ENCODE assay signal across 7 worm cellular contexts in genomic region chrV:6351122-6351521, ce11.
A peak's percentile ranks its signal among the peaks of the same experiment; 100 is the strongest.
TF ChIP-seq lines count a peak whose summit lies in the region.

No protein-coding gene starts in this region.

TF ChIP-seq in whole organism, L1 larva, 84 proteins besides CTCF, POLR2A, EP300 and RAD21:
- TF ChIP-seq blmp-1 (tag; optimal IDR thresholded peaks at IDR 0.05; lab: Kevin White, UChicago) (peak; percentile 100), C16A3.4 (tag; optimal IDR thresholded peaks at IDR 0.05; lab: Kevin White, UChicago) (no peak)
TF ChIP-seq in whole organism, L1 larva: peak in this region for 1.

TF ChIP-seq in whole organism, L2 larva, 48 proteins besides CTCF, POLR2A, EP300 and RAD21 (continues in another document):
- TF ChIP-seq mdl-1 (tag; optimal IDR thresholded peaks at IDR 0.05; lab: Kevin White, UChicago) (no peak), ceh-82 (tag; optimal IDR thresholded peaks at IDR 0.05; lab: Kevin White, UChicago) (no peak), skn-1 (tag; optimal IDR thresholded peaks at IDR 0.05; lab: Kevin White, UChicago) (no peak), nhr-237 (tag; optimal IDR thresholded peaks at IDR 0.05; lab: Kevin White, UChicago) (no peak), egl-27 (tag; optimal IDR thresholded peaks at IDR 0.05; lab: Kevin White, UChicago) (peak; percentile 50), fos-1 (tag; optimal IDR thresholded peaks at IDR 0.05; lab: Kevin White, UChicago) (no peak), sma-3 (GFP tag; optimal IDR thresholded peaks at IDR 0.05; lab: Kevin White, UChicago) (no peak), Y55F3AM.14 (GFP tag; optimal IDR thresholded peaks at IDR 0.05; lab: Kevin White, UChicago) (peak; percentile 53), R02D3.7 (tag; optimal IDR thresholded peaks at IDR 0.05; lab: Kevin White, UChicago) (no peak), blmp-1 (tag; optimal IDR thresholded peaks at IDR 0.05; lab: Kevin White, UChicago; ENCODE audit: insufficient read depth) (peak; percentile 99), sem-4 (tag; optimal IDR thresholded peaks at IDR 0.05; lab: Kevin White, UChicago) (peak; percentile 43), F13H6.1 (tag; optimal IDR thresholded peaks at IDR 0.05; lab: Kevin White, UChicago) (peak; percentile 75), nhr-129 (tag; optimal IDR thresholded peaks at IDR 0.05; lab: Kevin White, UChicago) (no peak), nhr-25 (tag; optimal IDR thresholded peaks at IDR 0.05; lab: Kevin White, UChicago) (peak; percentile 70), lin-13 (GFP tag; optimal IDR thresholded peaks at IDR 0.05; lab: Kevin White, UChicago) (no peak)

TF ChIP-seq in whole organism, L3 larva, 47 proteins besides CTCF, POLR2A, EP300 and RAD21:
- TF ChIP-seq pha-4 (tag; optimal IDR thresholded peaks at IDR 0.05; lab: Kevin White, UChicago) (no peak), fkh-2 (tag; optimal IDR thresholded peaks at IDR 0.05; lab: Kevin White, UChicago) (no peak), nhr-23 (tag; optimal IDR thresholded peaks at IDR 0.05; lab: Kevin White, UChicago) (peak; percentile 60), pqm-1 (tag; optimal IDR thresholded peaks at IDR 0.05; lab: Kevin White, UChicago) (no peak), unc-39 (tag; optimal IDR thresholded peaks at IDR 0.05; lab: Kevin White, UChicago) (no peak), nfya-1 (tag; optimal IDR thresholded peaks at IDR 0.05; lab: Kevin White, UChicago; ENCODE audit: insufficient read depth) (peak; percentile 9), unc-62 (GFP tag; optimal IDR thresholded peaks at IDR 0.05; lab: Kevin White, UChicago) (peak; percentile 14), ztf-11 (tag; optimal IDR thresholded peaks at IDR 0.05; lab: Kevin White, UChicago) (no peak), skn-1 (tag; optimal IDR thresholded peaks at IDR 0.05; lab: Kevin White, UChicago) (no peak), nhr-67 (tag; optimal IDR thresholded peaks at IDR 0.05; lab: Kevin White, UChicago) (no peak), nhr-11 (tag; optimal IDR thresholded peaks at IDR 0.05; lab: Kevin White, UChicago) (no peak), aly-2 (tag; optimal IDR thresholded peaks at IDR 0.05; lab: Kevin White, UChicago) (no peak), ceh-16 (tag; optimal IDR thresholded peaks at IDR 0.05; lab: Kevin White, UChicago) (no peak), egl-27 (tag; optimal IDR thresholded peaks at IDR 0.05; lab: Kevin White, UChicago) (no peak), nhr-25 (tag; optimal IDR thresholded peaks at IDR 0.05; lab: Kevin White, UChicago) (peak; percentile 90)

TF ChIP-seq in whole organism, L4 larva, 104 proteins besides CTCF, POLR2A, EP300 and RAD21 (continues in another document):
- TF ChIP-seq ceh-32 (tag; optimal IDR thresholded peaks at IDR 0.05; lab: Kevin White, UChicago; ENCODE audit: poor library complexity): no peak
- no peak for TF ChIP-seq nhr-76 (tag; optimal IDR thresholded peaks at IDR 0.05; lab: Kevin White, UChicago)
- no peak for TF ChIP-seq saeg-2 (GFP tag; IDR thresholded peaks at IDR 0.05; lab: Robert Waterston, UW)
- TF ChIP-seq pqm-1 (tag; optimal IDR thresholded peaks at IDR 0.05; lab: Kevin White, UChicago): no peak
- TF ChIP-seq daf-8 (GFP tag; IDR thresholded peaks at IDR 0.05; lab: Robert Waterston, UW): no peak
- peak; percentile 5 for TF ChIP-seq mxl-3 (GFP tag; optimal IDR thresholded peaks at IDR 0.05; lab: Kevin White, UChicago)
- TF ChIP-seq madf-5 (GFP tag; IDR thresholded peaks at IDR 0.05; lab: Robert Waterston, UW): no peak
- peak; percentile 58; the same call in 1 of the 2 replicates for TF ChIP-seq lin-29 (GFP tag; IDR thresholded peaks at IDR 0.05; lab: Robert Waterston, UW)
- no peak for TF ChIP-seq daf-16 (GFP tag; optimal IDR thresholded peaks at IDR 0.05; lab: Kevin White, UChicago)
- TF ChIP-seq daf-16 (tag; optimal IDR thresholded peaks at IDR 0.05; lab: Kevin White, UChicago): no peak
- no peak for TF ChIP-seq unc-39 (tag; optimal IDR thresholded peaks at IDR 0.05; lab: Kevin White, UChicago)
- TF ChIP-seq nhr-10 (tag; optimal IDR thresholded peaks at IDR 0.05; lab: Kevin White, UChicago): no peak
- TF ChIP-seq hlh-30 (tag; optimal IDR thresholded peaks at IDR 0.05; lab: Kevin White, UChicago; ENCODE audit: insufficient read depth): no peak
- no peak for TF ChIP-seq ceh-82 (tag; optimal IDR thresholded peaks at IDR 0.05; lab: Kevin White, UChicago)
- TF ChIP-seq tag-97 (GFP tag; IDR thresholded peaks at IDR 0.05; lab: Robert Waterston, UW): no peak
- peak; percentile 61 for TF ChIP-seq nhr-48 (tag; optimal IDR thresholded peaks at IDR 0.05; lab: Kevin White, UChicago)

TF ChIP-seq in whole organism, late embryonic, 69 proteins besides CTCF, POLR2A, EP300 and RAD21:
- no peak for TF ChIP-seq nhr-11 (tag; optimal IDR thresholded peaks at IDR 0.05; lab: Kevin White, UChicago)
- TF ChIP-seq F13H6.1 (tag; optimal IDR thresholded peaks at IDR 0.05; lab: Kevin White, UChicago): peak; percentile 94
- no peak for TF ChIP-seq pat-9 (tag; optimal IDR thresholded peaks at IDR 0.05; lab: Kevin White, UChicago)
- no peak for TF ChIP-seq pag-3 (tag; optimal IDR thresholded peaks at IDR 0.05; lab: Kevin White, UChicago; ENCODE audit: borderline replicate concordance)
- TF ChIP-seq madf-2 (tag; optimal IDR thresholded peaks at IDR 0.05; lab: Kevin White, UChicago): no peak
- TF ChIP-seq C08G9.2 (tag; optimal IDR thresholded peaks at IDR 0.05; lab: Kevin White, UChicago): no peak
- TF ChIP-seq tbx-2 (tag; optimal IDR thresholded peaks at IDR 0.05; lab: Kevin White, UChicago): no peak
- no peak for TF ChIP-seq pha-2 (tag; optimal IDR thresholded peaks at IDR 0.05; lab: Kevin White, UChicago)
- no peak for TF ChIP-seq nfya-1 (tag; optimal IDR thresholded peaks at IDR 0.05; lab: Kevin White, UChicago)
- TF ChIP-seq ceh-6 (GFP tag; optimal IDR thresholded peaks at IDR 0.05; lab: Kevin White, UChicago): no peak
- peak; percentile 42 for TF ChIP-seq ceh-31 (tag; optimal IDR thresholded peaks at IDR 0.05; lab: Kevin White, UChicago)
- no peak for TF ChIP-seq tbx-7 (tag; optimal IDR thresholded peaks at IDR 0.05; lab: Kevin White, UChicago)

TF ChIP-seq in whole organism, mixed stage, embryonic, 35 proteins besides CTCF, POLR2A, EP300 and RAD21:
- peak; percentile 95 for TF ChIP-seq blmp-1 (tag; optimal IDR thresholded peaks at IDR 0.05; lab: Kevin White, UChicago)
- no peak for TF ChIP-seq sptf-1 (tag; optimal IDR thresholded peaks at IDR 0.05; lab: Kevin White, UChicago)

TF ChIP-seq in whole organism, young adult, 124 proteins besides CTCF, POLR2A, EP300 and RAD21:
- TF ChIP-seq Y79H2A.3 (GFP tag; conservative IDR thresholded peaks at IDR 0.05; lab: Robert Waterston, UW) (no peak), Y56A3A.18 (GFP tag; IDR thresholded peaks at IDR 0.05; lab: Robert Waterston, UW) (0 out of 2 replicates have a peak, but pooled peaks have one; percentile 20)
TF ChIP-seq in whole organism, young adult: peak in this region for 1.
